Fruit fly (Drosophila melanogaster): Measurements from ENCODE around the gene scpr-B.

dm6 chr3R:11196648-11197388, 44.0 kb downstream of the scpr-B start:
- peak; percentile 97 for TF ChIP-seq CG10348 (GFP tag; IDR thresholded peaks at IDR 0.05)
- peak; percentile 100 for TF ChIP-seq CG14655 (GFP tag; optimal IDR thresholded peaks at IDR 0.05)

Data from whole organism, pupa.